Worm (Caenorhabditis elegans) whole organism, L3 larva: Measurements from ENCODE around the gene unc-104.

ENCODE experiments used
- R02D3.7 ChIP-seq: fragments of 150-350 bp; optimal IDR thresholded peaks from 2 replicates; lab custom pipeline; 2014; ENCODE audit warnings: missing biosample characterization, missing genetic modification characterization
- ZK546.5 ChIP-seq: sonication (generic microtip); optimal IDR thresholded peaks from 2 replicates; lab custom pipeline; 2017; ENCODE audit warnings: missing biosample characterization, missing genetic modification characterization
- aly-2 ChIP-seq: fragments of 150-350 bp; optimal IDR thresholded peaks from 2 replicates; lab custom pipeline; 2014; ENCODE audit warnings: missing biosample characterization, missing genetic modification characterization
- ama-1 ChIP-seq: fragments of 150-350 bp; optimal IDR thresholded peaks from 2 replicates; lab custom pipeline; 2018
- ceh-16 ChIP-seq: sonication (generic microtip); optimal IDR thresholded peaks from 2 replicates; lab custom pipeline; 2017; ENCODE audit warnings: missing biosample characterization, missing genetic modification characterization
- ceh-28 ChIP-seq: fragments of 150-350 bp; optimal IDR thresholded peaks from 2 replicates; lab custom pipeline; 2014; ENCODE audit warnings: missing biosample characterization, missing genetic modification reagents, missing genetic modification characterization
- egl-27 ChIP-seq: sonication (generic microtip); optimal IDR thresholded peaks from 4 replicates; lab custom pipeline; 2017; ENCODE audit warnings: missing biosample characterization, missing genetic modification reagents, missing genetic modification characterization
- egl-5 ChIP-seq: fragments of 150-350 bp; optimal IDR thresholded peaks from 2 replicates; lab custom pipeline; 2017; ENCODE audit warnings: missing biosample characterization, missing genetic modification reagents, missing genetic modification characterization, inconsistent platforms
- elt-1 ChIP-seq: fragments of 150-350 bp; optimal IDR thresholded peaks from 2 replicates; lab custom pipeline; 2014; ENCODE audit warnings: missing biosample characterization, missing genetic modification characterization
- elt-2 ChIP-seq: sonication (generic microtip); optimal IDR thresholded peaks from 2 replicates; lab custom pipeline; 2016; ENCODE audit warnings: missing genetic modification reagents, mild to moderate bottlenecking, missing genetic modification characterization, missing compliant biosample characterization
- elt-3 ChIP-seq, 3 experiments: fragments of 150-350 bp in 1 of 3; sonication (generic microtip) in 2 of 3; optimal IDR thresholded peaks; 2 replicates in 2 of 3; 4 replicates in 1 of 3; lab custom pipeline; 2014 to 2017; ENCODE audit warnings: missing biosample characterization in 3 of 3, missing genetic modification characterization in 3 of 3
- eor-1 ChIP-seq, 2 experiments: fragments of 150-350 bp; optimal IDR thresholded peaks; 2 replicates each; lab custom pipeline; 2014 to 2018; ENCODE audit warnings: missing biosample characterization in 2 of 2, missing genetic modification characterization in 2 of 2
- fkh-10 ChIP-seq: sonication (generic microtip); optimal IDR thresholded peaks from 2 replicates; lab custom pipeline; 2017; ENCODE audit warnings: missing biosample characterization, missing genetic modification reagents, missing genetic modification characterization
- fkh-2 ChIP-seq: fragments of 150-350 bp; optimal IDR thresholded peaks from 2 replicates; lab custom pipeline; 2014; ENCODE audit warnings: missing biosample characterization, missing genetic modification reagents, missing genetic modification characterization
- fos-1 ChIP-seq: fragments of 150-350 bp; optimal IDR thresholded peaks from 2 replicates; lab custom pipeline; 2014; ENCODE audit warnings: missing biosample characterization, missing genetic modification characterization
- hmg-11 ChIP-seq: sonication (generic microtip); optimal IDR thresholded peaks from 2 replicates; lab custom pipeline; 2016; ENCODE audit warnings: missing genetic modification characterization, missing compliant biosample characterization
- lin-15B ChIP-seq: fragments of 150-350 bp; optimal IDR thresholded peaks from 2 replicates; lab custom pipeline; 2014; ENCODE audit warnings: missing biosample characterization, missing genetic modification characterization
- lin-39 ChIP-seq: fragments of 150-350 bp; optimal IDR thresholded peaks from 2 replicates; lab custom pipeline; 2018; ENCODE audit warnings: missing biosample characterization, missing genetic modification reagents, missing genetic modification characterization
- lsy-12 ChIP-seq: sonication (generic microtip); optimal IDR thresholded peaks from 2 replicates; lab custom pipeline; 2016; ENCODE audit warnings: mild to moderate bottlenecking, missing genetic modification characterization, missing compliant biosample characterization
- mdl-1 ChIP-seq: fragments of 150-350 bp; optimal IDR thresholded peaks from 2 replicates; lab custom pipeline; 2014; ENCODE audit warnings: missing biosample characterization, missing genetic modification characterization
- nfya-1 ChIP-seq: sonication (generic microtip); optimal IDR thresholded peaks from 2 replicates; lab custom pipeline; 2017; ENCODE audit warnings: missing genetic modification characterization, mild to moderate bottlenecking, missing compliant biosample characterization, antibody characterized with exemption, moderate library complexity; ENCODE audit not compliant: insufficient read depth
- nhr-11 ChIP-seq: fragments of 150-350 bp; optimal IDR thresholded peaks from 2 replicates; lab custom pipeline; 2014; ENCODE audit warnings: missing biosample characterization, missing genetic modification characterization
- nhr-23 ChIP-seq: fragments of 150-350 bp; optimal IDR thresholded peaks from 2 replicates; lab custom pipeline; 2014; ENCODE audit warnings: missing biosample characterization, missing genetic modification reagents, missing genetic modification characterization
- nhr-237 ChIP-seq: fragments of 150-350 bp; optimal IDR thresholded peaks from 2 replicates; lab custom pipeline; 2014; ENCODE audit warnings: missing biosample characterization, missing genetic modification characterization
- nhr-25 ChIP-seq: sonication (generic microtip); optimal IDR thresholded peaks from 2 replicates; lab custom pipeline; 2017; ENCODE audit warnings: missing biosample characterization, missing genetic modification characterization
- nhr-28 ChIP-seq: fragments of 150-350 bp; optimal IDR thresholded peaks from 2 replicates; lab custom pipeline; 2014; ENCODE audit warnings: missing biosample characterization, missing genetic modification characterization
- nhr-43 ChIP-seq: sonication (generic microtip); optimal IDR thresholded peaks from 2 replicates; lab custom pipeline; 2016; ENCODE audit warnings: mild to moderate bottlenecking, missing genetic modification characterization, missing compliant biosample characterization; ENCODE audit not compliant: poor library complexity, severe bottlenecking
- nhr-67 ChIP-seq: fragments of 150-350 bp; optimal IDR thresholded peaks from 2 replicates; lab custom pipeline; 2014; ENCODE audit warnings: missing biosample characterization, missing genetic modification characterization
- nhr-76 ChIP-seq: fragments of 150-350 bp; sonication (generic microtip); optimal IDR thresholded peaks from 5 replicates; lab custom pipeline; 2014; ENCODE audit warnings: missing biosample characterization, missing genetic modification characterization
- nhr-77 ChIP-seq: fragments of 150-350 bp; optimal IDR thresholded peaks from 2 replicates; lab custom pipeline; 2014; ENCODE audit warnings: missing biosample characterization, missing genetic modification characterization
- pha-4 ChIP-seq: fragments of 150-350 bp; optimal IDR thresholded peaks from 2 replicates; lab custom pipeline; 2014; ENCODE audit warnings: missing biosample characterization, missing genetic modification reagents, missing genetic modification characterization
- pqm-1 ChIP-seq: fragments of 150-350 bp; optimal IDR thresholded peaks from 2 replicates; lab custom pipeline; 2017; ENCODE audit warnings: missing biosample characterization, missing genetic modification characterization, inconsistent platforms
- sea-2 ChIP-seq: fragments of 150-350 bp; sonication (generic microtip); optimal IDR thresholded peaks from 4 replicates; lab custom pipeline; 2014; ENCODE audit warnings: missing biosample characterization, missing genetic modification reagents, missing genetic modification characterization
- skn-1 ChIP-seq: fragments of 150-350 bp; optimal IDR thresholded peaks from 2 replicates; lab custom pipeline; 2014; ENCODE audit warnings: missing biosample characterization, missing genetic modification characterization
- snpc-4 ChIP-seq: fragments of 150-350 bp; optimal IDR thresholded peaks from 2 replicates; lab custom pipeline; 2014; ENCODE audit warnings: missing biosample characterization, missing genetic modification characterization
- tbx-2 ChIP-seq: sonication (generic microtip); optimal IDR thresholded peaks from 2 replicates; lab custom pipeline; 2016; ENCODE audit warnings: mild to moderate bottlenecking, missing genetic modification characterization, missing compliant biosample characterization
- unc-39 ChIP-seq: sonication (generic microtip); optimal IDR thresholded peaks from 4 replicates; lab custom pipeline; 2017; ENCODE audit warnings: missing biosample characterization, missing genetic modification characterization
- unc-62 ChIP-seq: fragments of 150-350 bp; sonication (generic microtip); optimal IDR thresholded peaks from 4 replicates; lab custom pipeline; 2014; ENCODE audit warnings: missing biosample characterization, missing genetic modification reagents, missing genetic modification characterization
- zag-1 ChIP-seq: fragments of 150-350 bp; optimal IDR thresholded peaks from 2 replicates; lab custom pipeline; 2014; ENCODE audit warnings: missing biosample characterization, missing genetic modification characterization
- ztf-11 ChIP-seq: fragments of 150-350 bp; optimal IDR thresholded peaks from 2 replicates; lab custom pipeline; 2014; ENCODE audit warnings: missing biosample characterization, missing genetic modification characterization

unc-104 gene

ce11 chrII:7053001-7053400 lies 58.2 kb downstream of the unc-104 start, which contains the start of gene ZK1127.13:
Gene ZK1127.13 (plus strand): TSS chrII:7053301.
- TF ChIP-seq nhr-76: no peak
- TF ChIP-seq mdl-1: no peak
- no peak for TF ChIP-seq aly-2 (tag; lab: Kevin White, UChicago)
- TF ChIP-seq unc-39 (tag; lab: Kevin White, UChicago): no peak
- TF ChIP-seq skn-1 (tag; lab: Kevin White, UChicago): no peak
- TF ChIP-seq pqm-1 (tag; lab: Kevin White, UChicago): no peak
- no peak for TF ChIP-seq fkh-2 (tag; lab: Kevin White, UChicago)

DNA sequence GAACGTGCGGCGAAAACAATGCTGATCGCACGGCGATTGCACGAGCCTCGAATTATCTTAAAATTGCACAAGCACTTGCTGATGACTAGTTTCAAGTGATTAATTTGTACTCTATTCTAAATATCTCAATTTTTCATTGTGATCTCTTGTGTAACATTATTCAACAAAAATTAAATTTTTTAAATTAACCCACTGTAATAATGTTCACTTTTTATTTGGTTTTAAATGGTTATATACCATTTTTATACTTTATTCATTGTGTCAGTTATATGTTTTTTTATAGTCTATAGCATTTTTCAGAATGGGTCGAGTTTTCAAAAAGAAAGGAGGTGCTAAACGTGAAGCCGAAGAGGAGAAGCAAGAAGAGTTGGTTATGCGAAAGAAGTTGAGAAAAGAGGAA lies 58.9 kb downstream of the unc-104 start, which contains the start of gene ZK1127.4:
Gene ZK1127.4, plus strand, starts transcription at position 301 of the 400 bp plus-strand sequence.
- TF ChIP-seq elt-3 (tag; optimal IDR thresholded peaks at IDR 0.05; lab: Kevin White, UChicago): no peak
- TF ChIP-seq lin-15B: no peak
- no peak for TF ChIP-seq pha-4 (tag; lab: Kevin White, UChicago)
- no peak for TF ChIP-seq R02D3.7 (tag; lab: Kevin White, UChicago)
- no peak for TF ChIP-seq elt-2 (tag; lab: Kevin White, UChicago)
- no peak for TF ChIP-seq hmg-11 (tag; lab: Kevin White, UChicago)
- no peak for TF ChIP-seq elt-1
- TF ChIP-seq nhr-237 (tag; lab: Kevin White, UChicago): no peak
- no peak for TF ChIP-seq pqm-1 (tag; lab: Kevin White, UChicago)
- no peak for TF ChIP-seq unc-39 (tag; lab: Kevin White, UChicago)
- TF ChIP-seq sea-2 (GFP tag; lab: Kevin White, UChicago): no peak
- no peak for TF ChIP-seq egl-5
- no peak for TF ChIP-seq tbx-2 (tag; lab: Kevin White, UChicago)
- TF ChIP-seq ceh-16 (tag; lab: Kevin White, UChicago): no peak
- no peak for TF ChIP-seq lsy-12 (tag; lab: Kevin White, UChicago)

DNA sequence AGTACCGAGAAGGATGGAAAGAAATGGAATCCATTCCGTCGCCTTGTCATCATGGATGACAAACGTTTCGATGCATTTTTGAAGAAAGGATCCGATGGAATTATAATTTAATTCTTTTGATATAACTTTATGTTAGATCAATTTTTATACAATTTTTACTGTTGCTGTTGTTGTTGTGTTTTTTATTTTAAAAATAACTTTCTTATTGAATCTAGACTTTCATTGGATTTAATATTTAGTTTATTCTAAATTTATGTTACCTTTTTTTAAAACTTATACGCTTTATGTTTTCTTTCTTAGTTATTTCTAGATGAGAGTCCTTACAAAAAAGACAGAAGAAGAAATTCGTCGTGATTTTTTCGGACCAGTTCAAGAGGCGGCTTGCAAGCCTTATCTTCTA lies 60.2 kb downstream of the unc-104 start, which contains the start of gene ZK1127.3:
Gene ZK1127.3, plus strand, starts transcription at position 301 of the 400 bp plus-strand sequence.
- TF ChIP-seq zag-1 (tag; lab: Kevin White, UChicago) (no peak), elt-1 (no peak), tbx-2 (tag; lab: Kevin White, UChicago) (no peak), nhr-67 (no peak), ZK546.5 (tag; lab: Kevin White, UChicago) (no peak), lin-15B (no peak), eor-1 (tag; optimal IDR thresholded peaks at IDR 0.05; lab: Kevin White, UChicago) (no peak), nfya-1 (no peak)

DNA sequence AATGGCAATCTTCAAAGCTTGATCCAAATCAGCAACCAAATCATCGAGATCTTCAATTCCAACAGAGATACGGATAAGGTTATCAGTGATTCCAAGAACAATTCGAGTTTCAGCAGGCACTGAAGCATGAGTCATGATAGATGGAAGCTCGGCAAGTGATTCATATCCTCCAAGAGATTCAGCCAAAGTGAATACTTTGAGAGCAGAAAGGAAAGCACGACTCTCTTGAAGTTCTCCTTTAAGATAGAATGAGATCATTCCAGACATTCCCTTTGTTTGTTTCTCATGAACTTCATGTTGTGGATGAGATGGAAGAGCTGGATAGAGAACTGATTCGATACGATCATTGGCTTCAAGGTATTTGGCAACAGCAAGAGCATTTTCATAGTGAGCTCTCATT lies 61.5 kb downstream of the unc-104 start:
- TF ChIP-seq nhr-43 (peak; percentile 2), ZK546.5 (tag; lab: Kevin White, UChicago) (no peak)

DNA sequence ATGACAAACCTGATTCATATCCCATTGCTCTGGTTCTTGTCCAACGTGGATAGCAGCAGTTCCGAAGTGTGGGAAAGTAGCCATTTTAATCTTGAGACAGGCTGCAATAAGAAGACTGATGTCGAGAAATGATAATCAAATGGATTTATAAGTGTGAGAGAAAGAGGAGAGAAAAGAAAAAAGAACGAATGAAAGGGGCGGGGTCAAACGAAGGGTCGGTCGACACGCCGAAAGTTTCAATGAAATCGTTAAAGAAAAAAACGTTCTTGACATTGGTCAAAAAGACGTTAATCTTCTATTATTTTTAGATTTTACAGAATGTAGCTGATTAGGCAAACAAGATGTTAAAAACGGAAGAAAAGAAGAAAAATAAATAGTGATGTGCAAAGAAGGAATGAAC lies 63.1 kb downstream of the unc-104 start, which contains the start of gene cth-2:
Gene cth-2, minus strand, starts transcription at position 101 of the 400 bp plus-strand sequence.
- TF ChIP-seq nfya-1: no peak
- peak; percentile 9 for TF ChIP-seq pha-4 (tag; lab: Kevin White, UChicago)
- peak; percentile 9 for TF ChIP-seq nhr-11
- peak; percentile 21 for TF ChIP-seq elt-2 (tag; lab: Kevin White, UChicago)

- TF ChIP-seq aly-2 (tag; lab: Kevin White, UChicago): no peak
- peak in 1 of 3 experiments; percentile 76 for TF ChIP-seq elt-3 (tag; optimal IDR thresholded peaks at IDR 0.05; lab: Kevin White, UChicago)
- TF ChIP-seq pha-4 (tag; lab: Kevin White, UChicago): no peak
- no peak for TF ChIP-seq ztf-11 (tag; lab: Kevin White, UChicago)
- no peak for TF ChIP-seq hmg-11 (tag; lab: Kevin White, UChicago)
- peak; percentile 60 for TF ChIP-seq mdl-1
- no peak for TF ChIP-seq nhr-28 (tag; lab: Kevin White, UChicago)
- TF ChIP-seq eor-1 (tag; optimal IDR thresholded peaks at IDR 0.05; lab: Kevin White, UChicago): no peak
- TF ChIP-seq lin-39 (tag; lab: Kevin White, UChicago): no peak
- no peak for TF ChIP-seq lin-15B
- TF ChIP-seq nhr-76: no peak
- no peak for TF ChIP-seq nhr-237 (tag; lab: Kevin White, UChicago)
- TF ChIP-seq pqm-1 (tag; lab: Kevin White, UChicago): peak; percentile 58
- TF ChIP-seq nhr-77: no peak
- no peak for TF ChIP-seq ama-1 (lab: Kevin White, UChicago)
- TF ChIP-seq elt-1: no peak
- no peak for TF ChIP-seq nhr-67
- no peak for TF ChIP-seq fos-1 (tag; lab: Kevin White, UChicago)
- TF ChIP-seq R02D3.7 (tag; lab: Kevin White, UChicago): no peak
- TF ChIP-seq fkh-10 (GFP tag; lab: Kevin White, UChicago): no peak
- TF ChIP-seq nhr-11: no peak
- no peak for TF ChIP-seq egl-27 (tag; lab: Kevin White, UChicago)
- TF ChIP-seq tbx-2 (tag; lab: Kevin White, UChicago): no peak
- no peak for TF ChIP-seq unc-62 (GFP tag; lab: Kevin White, UChicago)
- TF ChIP-seq ZK546.5 (tag; lab: Kevin White, UChicago): no peak
- TF ChIP-seq snpc-4 (tag; lab: Kevin White, UChicago): no peak
- peak; percentile 27 for TF ChIP-seq ceh-28
- TF ChIP-seq nhr-23 (tag; lab: Kevin White, UChicago): peak; percentile 38
- TF ChIP-seq sea-2 (GFP tag; lab: Kevin White, UChicago): no peak
- no peak for TF ChIP-seq nhr-25
- TF ChIP-seq nhr-43: peak; percentile 48
These were observed 64.5 kb downstream of the unc-104 start for ce11 chrII:7059274-7059757.
